Fruit fly (Drosophila melanogaster) whole organism, embryonic: ENCODE measurements around the gene CG15199.

Experiments
- Aef1 ChIP-seq: fragments of 200-800 bp; sonication (Bioruptor generic); IDR thresholded peaks from 3 replicates; pipeline ENCODE4 v1.3.6; 2022; ENCODE audit warnings: missing biosample characterization, missing genetic modification characterization
- CG10267 ChIP-seq: fragments of 200-800 bp; sonication (Bioruptor generic); optimal IDR thresholded peaks from 2 replicates; lab custom pipeline; 2018; ENCODE audit warnings: missing biosample characterization, mild to moderate bottlenecking, missing genetic modification characterization, moderate library complexity
- CG10321 ChIP-seq: fragments of 200-800 bp; sonication (Bioruptor generic); IDR thresholded peaks from 2 replicates; pipeline ENCODE4 v1.3.6; 2022; ENCODE audit warnings: missing biosample characterization, missing genetic modification characterization
- CG15011 ChIP-seq: fragments of 200-800 bp; sonication (Bioruptor generic); optimal IDR thresholded peaks from 3 replicates; lab custom pipeline; 2018; ENCODE audit warnings: missing biosample characterization, mild to moderate bottlenecking, missing genetic modification characterization
- CG16863 ChIP-seq: fragments of 200-800 bp; sonication (Bioruptor generic); optimal IDR thresholded peaks from 3 replicates; lab custom pipeline; 2016; ENCODE audit warnings: missing biosample characterization, missing genetic modification characterization
- CG17328 ChIP-seq: fragments of 200-800 bp; sonication (Bioruptor generic); IDR thresholded peaks from 2 replicates; pipeline ENCODE4 v1.3.6; 2022; ENCODE audit warnings: missing biosample characterization, missing genetic modification characterization
- CG18011 ChIP-seq: fragments of 200-800 bp; sonication (Bioruptor generic); optimal IDR thresholded peaks from 2 replicates; lab custom pipeline; 2017; ENCODE audit warnings: missing biosample characterization, missing genetic modification characterization, mild to moderate bottlenecking, moderate library complexity, missing genotype
- CG18262 ChIP-seq: fragments of 200-800 bp; optimal IDR thresholded peaks from 3 replicates; lab custom pipeline; 2019; ENCODE audit warnings: missing biosample characterization, mild to moderate bottlenecking, missing genetic modification characterization, moderate library complexity
- CG30020 ChIP-seq: fragments of 200-800 bp; optimal IDR thresholded peaks from 2 replicates; lab custom pipeline; 2019; ENCODE audit warnings: missing biosample characterization, mild to moderate bottlenecking, missing genetic modification characterization, moderate library complexity
- CG31365 ChIP-seq: fragments of 200-800 bp; sonication (Bioruptor generic); optimal IDR thresholded peaks from 2 replicates; lab custom pipeline; 2018; ENCODE audit warnings: missing biosample characterization, mild to moderate bottlenecking, missing genetic modification characterization
- CG32772 ChIP-seq: fragments of 200-800 bp; sonication (Bioruptor generic); IDR thresholded peaks from 2 replicates; pipeline ENCODE4 v1.3.6; 2022; ENCODE audit warnings: missing biosample characterization, missing genetic modification characterization
- CG4360 ChIP-seq: fragments of 200-800 bp; sonication (Bioruptor generic); IDR thresholded peaks from 2 replicates; pipeline ENCODE4 v1.3.6; 2022; ENCODE audit warnings: missing biosample characterization, missing genetic modification characterization
- CG8290 ChIP-seq, 3 experiments: fragments of 200-800 bp; sonication (Bioruptor generic); optimal IDR thresholded peaks; 2 replicates each; lab custom pipeline; 2016 to 2019; ENCODE audit warnings: missing biosample characterization in 3 of 3, missing genetic modification characterization in 3 of 3, mild to moderate bottlenecking in 2 of 3, moderate library complexity in 1 of 3
- CG8478 ChIP-seq: fragments of >200 bp; optimal IDR thresholded peaks from 2 replicates; lab custom pipeline; 2018
- CG8944 ChIP-seq: fragments of 200-800 bp; sonication (Bioruptor generic); optimal IDR thresholded peaks from 3 replicates; lab custom pipeline; 2016; ENCODE audit warnings: missing biosample characterization, missing genetic modification characterization
- Dfd ChIP-seq, 2 experiments: fragments of >200 bp; optimal IDR thresholded peaks; 2 replicates each; lab custom pipeline; 2017; ENCODE audit warnings: missing biosample characterization in 2 of 2, missing genetic modification characterization in 2 of 2
- H2.0 ChIP-seq: fragments of 200-800 bp; sonication (Bioruptor generic); IDR thresholded peaks from 2 replicates; pipeline ENCODE4 v1.3.6; 2022; ENCODE audit warnings: missing biosample characterization, missing genetic modification characterization
- HHEX ChIP-seq: fragments of 200-800 bp; sonication (Bioruptor generic); optimal IDR thresholded peaks from 3 replicates; lab custom pipeline; 2017; ENCODE audit warnings: missing biosample characterization, mild to moderate bottlenecking, missing genetic modification characterization, missing genetic modification reagents
- MBD-R2 ChIP-seq: fragments of 200-800 bp; sonication (Bioruptor generic); IDR thresholded peaks from 2 replicates; pipeline ENCODE4 v1.3.6; 2022; ENCODE audit warnings: missing biosample characterization, missing genetic modification characterization
- Med ChIP-seq: fragments of 200-800 bp; sonication (Bioruptor generic); peaks from one replicate; lab custom pipeline; 2016; ENCODE audit warnings: missing biosample characterization, missing genetic modification characterization, mild to moderate bottlenecking, inconsistent platforms, moderate library complexity
- Myb ChIP-seq: fragments of 200-800 bp; sonication (Bioruptor generic); optimal IDR thresholded peaks from 2 replicates; lab custom pipeline; 2016; ENCODE audit warnings: missing biosample characterization, missing genetic modification characterization
- Nf-YC ChIP-seq: fragments of 200-800 bp; optimal IDR thresholded peaks from 3 replicates; lab custom pipeline; 2019; ENCODE audit warnings: missing biosample characterization, mild to moderate bottlenecking, missing genetic modification characterization, moderate library complexity
- Oaz ChIP-seq: fragments of 200-800 bp; sonication (Bioruptor generic); IDR thresholded peaks from 2 replicates; pipeline ENCODE4 v1.3.6; 2022; ENCODE audit warnings: missing biosample characterization, missing genetic modification characterization
- TFAM ChIP-seq: fragments of 200-800 bp; sonication (Bioruptor generic); optimal IDR thresholded peaks from 2 replicates; lab custom pipeline; 2017; ENCODE audit warnings: missing biosample characterization, missing genetic modification characterization, inconsistent platforms
- Vsx1 ChIP-seq: fragments of 200-800 bp; sonication (Bioruptor generic); optimal IDR thresholded peaks from 2 replicates; lab custom pipeline; 2017; ENCODE audit warnings: missing biosample characterization, mild to moderate bottlenecking, missing genetic modification characterization, missing genetic modification reagents
- YL-1 ChIP-seq: fragments of 200-800 bp; sonication (Bioruptor generic); optimal IDR thresholded peaks from 3 replicates; lab custom pipeline; 2017; ENCODE audit warnings: missing biosample characterization, mild to moderate bottlenecking, missing genetic modification characterization
- bowl ChIP-seq: fragments of 200-800 bp; sonication (Bioruptor generic); IDR thresholded peaks from 2 replicates; pipeline ENCODE4 v1.3.6; 2022; ENCODE audit warnings: missing biosample characterization, missing genetic modification characterization
- chn ChIP-seq: fragments of 200-800 bp; sonication (Bioruptor generic); optimal IDR thresholded peaks from 2 replicates; lab custom pipeline; 2016; ENCODE audit warnings: missing biosample characterization, missing genetic modification characterization
- dysf ChIP-seq: fragments of 200-800 bp; sonication (Bioruptor generic); IDR thresholded peaks from 3 replicates; pipeline ENCODE4 v1.3.6; 2022; ENCODE audit warnings: missing biosample characterization, missing genetic modification characterization
- ftz-f1 ChIP-seq: fragments of 200-800 bp; sonication (Bioruptor generic); optimal IDR thresholded peaks from 2 replicates; lab custom pipeline; 2016; ENCODE audit warnings: missing biosample characterization, missing genetic modification characterization
- gcm2 ChIP-seq: fragments of 200-800 bp; sonication (Bioruptor generic); optimal IDR thresholded peaks from 2 replicates; lab custom pipeline; 2016; ENCODE audit warnings: missing biosample characterization, missing genetic modification characterization
- hkb ChIP-seq, 2 experiments: fragments of 200-800 bp in 1 of 2; fragments of >200 bp in 1 of 2; sonication (Bioruptor generic) in 1 of 2; IDR thresholded peaks in 1 of 2; optimal IDR thresholded peaks in 1 of 2; 2 replicates each; pipeline versions ENCODE4 v1.3.6 to Lab custom; 2017 to 2022; ENCODE audit warnings: missing biosample characterization in 1 of 2, missing genetic modification characterization in 1 of 2
- jumu ChIP-seq: fragments of 200-800 bp; sonication (Bioruptor generic); optimal IDR thresholded peaks from 3 replicates; lab custom pipeline; 2016; ENCODE audit warnings: missing biosample characterization, missing genetic modification characterization
- nerfin-1 ChIP-seq: fragments of 200-800 bp; sonication (Bioruptor generic); optimal IDR thresholded peaks from 3 replicates; lab custom pipeline; 2019; ENCODE audit warnings: missing biosample characterization, mild to moderate bottlenecking, missing genetic modification characterization, moderate library complexity
- nmo ChIP-seq: fragments of 200-800 bp; sonication (Bioruptor generic); optimal IDR thresholded peaks from 2 replicates; lab custom pipeline; 2018; ENCODE audit warnings: missing biosample characterization, mild to moderate bottlenecking, missing genetic modification characterization, moderate library complexity
- pan ChIP-seq, 4 experiments: fragments of >200 bp in 3 of 4; fragments of 200-800 bp in 1 of 4; sonication (Bioruptor generic) in 1 of 4; optimal IDR thresholded peaks in 3 of 4; IDR thresholded peaks in 1 of 4; 2 replicates each; pipeline versions ENCODE4 v1.3.6 to Lab custom; 2017 to 2022; ENCODE audit warnings: missing biosample characterization in 2 of 4, missing genetic modification characterization in 2 of 4, mixed read lengths in 1 of 4
- phol ChIP-seq: fragments of 200-800 bp; sonication (Bioruptor generic); optimal IDR thresholded peaks from 3 replicates; lab custom pipeline; 2018; ENCODE audit warnings: missing biosample characterization, mild to moderate bottlenecking, missing genetic modification characterization, moderate library complexity
- sens ChIP-seq: fragments of 200-800 bp; sonication (Bioruptor generic); peaks from one replicate; lab custom pipeline; 2016; ENCODE audit warnings: missing biosample characterization, missing genetic modification characterization
- seq ChIP-seq: fragments of 200-800 bp; sonication (Bioruptor generic); IDR thresholded peaks from 2 replicates; pipeline ENCODE4 v1.3.6; 2022; ENCODE audit warnings: missing biosample characterization, missing genetic modification characterization
- slbo ChIP-seq: fragments of 200-800 bp; sonication (Bioruptor generic); IDR thresholded peaks from 2 replicates; pipeline ENCODE4 v1.3.6; 2022; ENCODE audit warnings: missing biosample characterization, missing genetic modification characterization
- sqz ChIP-seq: fragments of 200-800 bp; sonication (Bioruptor generic); optimal IDR thresholded peaks from 3 replicates; lab custom pipeline; 2018; ENCODE audit warnings: missing biosample characterization, mild to moderate bottlenecking, missing genetic modification characterization
- yki ChIP-seq: fragments of >200 bp; optimal IDR thresholded peaks from 3 replicates; lab custom pipeline; 2018

CG15199 gene

dm6 chrX:11135840-11136586, 5.6 kb downstream of the CG15199 start:
- TF ChIP-seq CG10267 (tag; lab: Kevin White, UChicago) = peak; percentile 41
- TF ChIP-seq CG8290 (GFP tag; optimal IDR thresholded peaks at IDR 0.05; lab: Kevin White, UChicago) = peak; percentile 16
- no peak for TF ChIP-seq CG8290 (tag; optimal IDR thresholded peaks at IDR 0.05; lab: Kevin White, UChicago)
- peak; percentile 93 for TF ChIP-seq CG31365 (tag; lab: Kevin White, UChicago)
- peak; percentile 26; the same call in 1 of the 2 replicates for TF ChIP-seq MBD-R2
- TF ChIP-seq Aef1 (GFP tag; lab: Robert Waterston, UW) = peak; percentile 31; the same call in 2 of the 3 replicates
- no peak for TF ChIP-seq CG10321 (GFP tag; lab: Robert Waterston, UW)
- TF ChIP-seq CG30020 = peak; percentile 3
- no peak for TF ChIP-seq bowl
- peak; percentile 68 for TF ChIP-seq Med (GFP tag; lab: Kevin White, UChicago)
- TF ChIP-seq nerfin-1 (tag; lab: Kevin White, UChicago) = peak; percentile 95
- no peak for TF ChIP-seq CG8944 (GFP tag; lab: Kevin White, UChicago)
- TF ChIP-seq CG17328 = no peak
- TF ChIP-seq gcm2 (GFP tag; lab: Kevin White, UChicago) = no peak
- no peak for TF ChIP-seq HHEX (GFP tag; lab: Kevin White, UChicago)
- no peak for TF ChIP-seq CG18011 (GFP tag; lab: Kevin White, UChicago)
- no peak for TF ChIP-seq CG15011
- TF ChIP-seq nmo (GFP tag; lab: Kevin White, UChicago) = peak; percentile 38
- TF ChIP-seq YL-1 = peak; percentile 22
- TF ChIP-seq Nf-YC (tag; lab: Kevin White, UChicago) = no peak
- peak; percentile 66 for TF ChIP-seq sens (GFP tag; lab: Kevin White, UChicago)
- 0 out of 2 replicates have a peak, but pooled peaks have one; percentile 12 for TF ChIP-seq H2.0 (GFP tag; lab: Robert Waterston, UW)
- no peak for TF ChIP-seq hkb (optimal IDR thresholded peaks at IDR 0.05; lab: Kevin White, UChicago)
- no peak for TF ChIP-seq hkb (GFP tag; IDR thresholded peaks at IDR 0.05; lab: Robert Waterston, UW)
- TF ChIP-seq sqz (GFP tag; lab: Kevin White, UChicago) = peak; percentile 92
- peak; percentile 18 for TF ChIP-seq phol (tag; lab: Kevin White, UChicago)
- no peak for TF ChIP-seq yki (lab: Kevin White, UChicago)
- no peak for TF ChIP-seq TFAM (GFP tag; lab: Kevin White, UChicago)
- TF ChIP-seq Vsx1 (GFP tag; lab: Kevin White, UChicago) = no peak
- peak; percentile 89 for TF ChIP-seq CG8478 (lab: Kevin White, UChicago)
- peak in 1 of 2 experiments; percentile 54 for TF ChIP-seq Dfd (GFP tag; optimal IDR thresholded peaks at IDR 0.05; lab: Kevin White, UChicago)
- TF ChIP-seq pan (optimal IDR thresholded peaks at IDR 0.05; lab: Kevin White, UChicago) = no peak
- no peak for TF ChIP-seq pan (GFP tag; optimal IDR thresholded peaks at IDR 0.05 in 1 of 2, IDR thresholded peaks at IDR 0.05 in 1 of 2)
- no peak for TF ChIP-seq CG18262
- TF ChIP-seq slbo (GFP tag; lab: Robert Waterston, UW) = no peak
- peak; percentile 23 for TF ChIP-seq jumu (GFP tag; lab: Kevin White, UChicago)
- TF ChIP-seq ftz-f1 (GFP tag; lab: Kevin White, UChicago) = peak; percentile 85
- peak; percentile 10 for TF ChIP-seq CG16863 (GFP tag; lab: Kevin White, UChicago)
- 0 out of 3 replicates have a peak, but pooled peaks have one; percentile 11 for TF ChIP-seq dysf
- peak; percentile 73 for TF ChIP-seq Myb (GFP tag; lab: Kevin White, UChicago)
- TF ChIP-seq chn (GFP tag; lab: Kevin White, UChicago) = no peak
- no peak for TF ChIP-seq Oaz
- TF ChIP-seq seq (GFP tag; lab: Robert Waterston, UW) = no peak
- peak; percentile 81 for TF ChIP-seq CG32772
- peak; percentile 80 for TF ChIP-seq CG4360 (GFP tag; lab: Robert Waterston, UW)
